Worm (Caenorhabditis elegans): ENCODE measurements around the gene C24H11.2.

The C24H11.2 gene

DNA sequence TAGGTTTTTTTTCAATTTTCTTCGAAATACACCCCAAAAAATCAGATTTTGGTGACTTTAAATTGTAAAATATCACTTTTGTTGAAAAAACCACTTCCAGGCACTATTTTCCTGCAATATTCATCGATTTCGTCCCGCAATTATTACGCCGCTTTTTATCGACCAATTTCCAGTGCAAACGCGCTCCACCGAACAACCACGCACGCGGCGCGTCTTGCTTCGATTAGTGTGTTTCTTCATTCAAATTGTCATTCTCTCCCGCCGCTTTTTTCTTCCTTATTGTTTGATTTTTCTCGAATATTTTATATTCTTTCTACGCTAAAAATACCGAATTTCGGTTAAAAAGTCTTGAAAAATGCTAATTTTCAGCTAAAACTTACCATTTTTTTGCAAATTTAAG lies 33.5 kb upstream of the C24H11.2 start (continued):
- no peak for TF ChIP-seq nhr-120 (GFP tag; IDR thresholded peaks at IDR 0.05)
- TF ChIP-seq snpc-4 (GFP tag; optimal IDR thresholded peaks at IDR 0.05), result no peak
- peak in 2 of 4 experiments; percentile 22 to 67 for TF ChIP-seq snpc-4 (tag; optimal IDR thresholded peaks at IDR 0.05)
- no peak for TF ChIP-seq T07F8.4 (tag; optimal IDR thresholded peaks at IDR 0.05)
- no peak for TF ChIP-seq mes-4 (tag; optimal IDR thresholded peaks at IDR 0.05)
- no peak for TF ChIP-seq ekl-4 (GFP tag; IDR thresholded peaks at IDR 0.05)
- TF ChIP-seq B0035.1 (tag; optimal IDR thresholded peaks at IDR 0.05), result no peak
- TF ChIP-seq hmg-20 (GFP tag; IDR thresholded peaks at IDR 0.05), result no peak
- TF ChIP-seq ZK185.1 (tag; optimal IDR thresholded peaks at IDR 0.05; ENCODE audit: poor library complexity, severe bottlenecking), result no peak
- TF ChIP-seq lsl-1 (GFP tag; optimal IDR thresholded peaks at IDR 0.05), result peak; percentile 15
- no peak for TF ChIP-seq F49E8.2 (tag; optimal IDR thresholded peaks at IDR 0.05; ENCODE audit: insufficient read depth)
- no peak for TF ChIP-seq F37B4.10 (GFP tag; IDR thresholded peaks at IDR 0.05)
- no peak for TF ChIP-seq ztf-22 (GFP tag; optimal IDR thresholded peaks at IDR 0.05)
- TF ChIP-seq ztf-6 (GFP tag; IDR thresholded peaks at IDR 0.05), result no peak
- no peak for TF ChIP-seq Y95B8A.8 (GFP tag; IDR thresholded peaks at IDR 0.05)
- no peak for TF ChIP-seq pha-4 (tag; optimal IDR thresholded peaks at IDR 0.05)
- TF ChIP-seq ceh-91 (GFP tag; IDR thresholded peaks at IDR 0.05), result no peak
- TF ChIP-seq F52B5.7 (tag; optimal IDR thresholded peaks at IDR 0.05), result no peak
- TF ChIP-seq mcd-1 (GFP tag; IDR thresholded peaks at IDR 0.05), result peak; percentile 91
- no peak for TF ChIP-seq D2030.7 (GFP tag; IDR thresholded peaks at IDR 0.05)
- peak; percentile 33; the same call in 1 of the 2 replicates for TF ChIP-seq pbrm-1 (GFP tag; IDR thresholded peaks at IDR 0.05)
- TF ChIP-seq hmg-1.2 (GFP tag; IDR thresholded peaks at IDR 0.05), result peak; percentile 22; the same call in 1 of the 2 replicates
- TF ChIP-seq attf-6 (GFP tag; IDR thresholded peaks at IDR 0.05), result no peak
- no peak for TF ChIP-seq rec-8 (tag; optimal IDR thresholded peaks at IDR 0.05)
- TF ChIP-seq ceh-100 (GFP tag; IDR thresholded peaks at IDR 0.05), result peak; percentile 70
- no peak for TF ChIP-seq madf-10 (tag; optimal IDR thresholded peaks at IDR 0.05)
- no peak for TF ChIP-seq K11D2.4 (GFP tag; IDR thresholded peaks at IDR 0.05)
- no peak for TF ChIP-seq fkh-3 (tag; optimal IDR thresholded peaks at IDR 0.05)
- peak; percentile 62 for TF ChIP-seq K12H6.12 (tag; optimal IDR thresholded peaks at IDR 0.05)
- TF ChIP-seq lin-35 (GFP tag; optimal IDR thresholded peaks at IDR 0.05), result no peak
- peak; percentile 53; the same call in 1 of the 2 replicates for TF ChIP-seq madf-6 (GFP tag; IDR thresholded peaks at IDR 0.05)
- peak; percentile 40; the same call in 1 of the 2 replicates for TF ChIP-seq rcor-1 (GFP tag; IDR thresholded peaks at IDR 0.05)
- no peak for TF ChIP-seq die-1 (tag; optimal IDR thresholded peaks at IDR 0.05)
- TF ChIP-seq zfh-2 (GFP tag; conservative IDR thresholded peaks at IDR 0.05), result no peak
- no peak for TF ChIP-seq somi-1 (GFP tag; optimal IDR thresholded peaks at IDR 0.05)
- TF ChIP-seq ama-1 (optimal IDR thresholded peaks at IDR 0.05), result no peak
- TF ChIP-seq ama-1 (GFP tag; optimal IDR thresholded peaks at IDR 0.05), result no peak
- peak; percentile 56 for TF ChIP-seq nhr-80 (tag; optimal IDR thresholded peaks at IDR 0.05)
- TF ChIP-seq B0019.2 (GFP tag; conservative IDR thresholded peaks at IDR 0.05), result no peak
- TF ChIP-seq ceh-79 (tag; optimal IDR thresholded peaks at IDR 0.05), result no peak
- TF ChIP-seq unc-130 (GFP tag; optimal IDR thresholded peaks at IDR 0.05), result no peak
- TF ChIP-seq ceh-58 (GFP tag; IDR thresholded peaks at IDR 0.05), result no peak
- TF ChIP-seq tbp1 (GFP tag; optimal IDR thresholded peaks at IDR 0.05), result peak; percentile 46
- TF ChIP-seq aptf-2 (GFP tag; conservative IDR thresholded peaks at IDR 0.05), result no peak
- TF ChIP-seq unc-62 (GFP tag; optimal IDR thresholded peaks at IDR 0.05), result no peak
- no peak for TF ChIP-seq Y79H2A.3 (GFP tag; conservative IDR thresholded peaks at IDR 0.05)
- TF ChIP-seq tlf-1 (GFP tag; optimal IDR thresholded peaks at IDR 0.05), result no peak
- TF ChIP-seq attf-3 (GFP tag; conservative IDR thresholded peaks at IDR 0.05), result no peak
- TF ChIP-seq nhr-27 (tag; optimal IDR thresholded peaks at IDR 0.05), result no peak
